Worm (Caenorhabditis elegans) whole organism, young adult: ENCODE data around the gene gphr-2.

ENCODE experiments used
- B0336.3 ChIP-seq: fragments of 200-800 bp; sonication (Bioruptor generic); IDR thresholded peaks from 2 replicates; pipeline ENCODE4 v1.3.6; 2022; ENCODE audit warnings: missing genetic modification characterization, missing compliant biosample characterization
- F22D6.2 ChIP-seq: sonication (generic microtip); optimal IDR thresholded peaks from 2 replicates; lab custom pipeline; 2016; ENCODE audit warnings: mild to moderate bottlenecking, missing genetic modification characterization, missing compliant biosample characterization
- F33H1.4 ChIP-seq: fragments of 200-800 bp; sonication (Bioruptor generic); IDR thresholded peaks from 2 replicates; pipeline ENCODE4 v1.3.6; 2022; ENCODE audit warnings: missing genetic modification reagents, missing genetic modification characterization, missing compliant biosample characterization
- ama-1 ChIP-seq, 3 experiments: fragments of 150-350 bp in 1 of 3; sonication (generic microtip) in 2 of 3; optimal IDR thresholded peaks; 2 replicates each; lab custom pipeline; 2014 to 2018; ENCODE audit warnings: missing biosample characterization in 2 of 3, missing genetic modification characterization in 2 of 3, missing genetic modification reagents in 2 of 3
- dpff-1 ChIP-seq: sonication (generic microtip); optimal IDR thresholded peaks from 2 replicates; lab custom pipeline; 2017; ENCODE audit warnings: mild to moderate bottlenecking, missing genetic modification characterization, missing compliant biosample characterization
- ets-4 ChIP-seq: fragments of 200-800 bp; sonication (Bioruptor generic); optimal IDR thresholded peaks from 2 replicates; lab custom pipeline; 2018; ENCODE audit warnings: mild to moderate bottlenecking, missing genetic modification characterization, missing compliant biosample characterization
- hrde-1 ChIP-seq: sonication (generic microtip); optimal IDR thresholded peaks from 2 replicates; lab custom pipeline; 2016; ENCODE audit warnings: missing genetic modification characterization, mild to moderate bottlenecking, missing compliant biosample characterization, moderate library complexity, missing genotype, missing genetic modification reagents, borderline replicate concordance
- let-526 ChIP-seq: fragments of 200-800 bp; sonication (Bioruptor generic); IDR thresholded peaks from 2 replicates; pipeline ENCODE4 v1.3.6; 2022; ENCODE audit warnings: missing genetic modification reagents, missing genetic modification characterization, missing compliant biosample characterization
- lin-40 ChIP-seq: sonication (generic microtip); optimal IDR thresholded peaks from 2 replicates; lab custom pipeline; 2016; ENCODE audit warnings: missing genetic modification characterization, mild to moderate bottlenecking, missing compliant biosample characterization, missing genotype, missing genetic modification reagents
- nfya-1 ChIP-seq: sonication (generic microtip); optimal IDR thresholded peaks from 2 replicates; lab custom pipeline; 2017; ENCODE audit warnings: antibody characterized with exemption, missing compliant biosample characterization, missing genetic modification characterization, borderline replicate concordance; ENCODE audit not compliant: insufficient read depth
- nhr-90 ChIP-seq: sonication (generic microtip); optimal IDR thresholded peaks from 2 replicates; lab custom pipeline; 2016; ENCODE audit warnings: missing genotype, mild to moderate bottlenecking, missing genetic modification characterization, missing compliant biosample characterization
- pha-4 ChIP-seq: fragments of 150-350 bp; sonication (generic microtip); optimal IDR thresholded peaks from 2 replicates; lab custom pipeline; 2014; ENCODE audit warnings: missing biosample characterization, missing genetic modification reagents, missing genetic modification characterization
- rec-8 ChIP-seq, 2 experiments: sonication (generic microtip); optimal IDR thresholded peaks; 2 replicates each; lab custom pipeline; 2016; ENCODE audit warnings: mild to moderate bottlenecking in 2 of 2, missing genetic modification characterization in 2 of 2, missing genetic modification reagents in 2 of 2, missing genotype in 2 of 2, missing biosample characterization in 1 of 2, missing compliant biosample characterization in 1 of 2, moderate library complexity in 1 of 2
- snpc-4 ChIP-seq, 5 experiments: fragments of 150-350 bp in 1 of 5; sonication (generic microtip) in 4 of 5; optimal IDR thresholded peaks; 2 replicates each; lab custom pipeline; 2014 to 2018; ENCODE audit warnings: missing genetic modification characterization in 5 of 5, missing biosample characterization in 3 of 5, antibody characterized with exemption in 2 of 5, mild to moderate bottlenecking in 2 of 5, missing compliant biosample characterization in 2 of 5, missing genotype in 2 of 5, moderate library complexity in 2 of 5, missing genetic modification reagents in 1 of 5

DNA sequence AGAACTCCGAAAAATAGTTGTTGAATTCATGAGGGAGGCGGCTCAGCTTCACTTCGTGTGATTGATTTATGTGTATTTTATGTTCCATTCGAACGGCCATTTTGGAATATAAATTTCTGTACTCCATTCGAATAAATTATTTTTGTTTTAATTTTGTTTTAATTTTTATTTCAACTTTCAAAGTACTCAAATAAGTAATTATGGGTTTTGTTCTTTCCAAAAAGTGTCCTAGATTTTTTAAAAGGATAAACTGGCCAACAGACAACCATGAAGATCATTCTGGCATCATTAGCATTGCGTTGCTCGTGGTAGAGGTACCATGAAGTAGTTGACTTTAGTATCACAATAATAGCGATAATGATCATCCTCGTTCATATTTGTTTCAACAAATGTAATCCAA, 19.0 kb upstream of the gphr-2 start:
- no peak for TF ChIP-seq nhr-90 (tag; lab: Kevin White, UChicago)
- TF ChIP-seq lin-40, result no peak
- TF ChIP-seq F33H1.4 (GFP tag; lab: Robert Waterston, UW), result no peak
- no peak for TF ChIP-seq ets-4
- TF ChIP-seq snpc-4 (GFP tag; optimal IDR thresholded peaks at IDR 0.05; lab: Kevin White, UChicago), result no peak
- TF ChIP-seq snpc-4 (tag; optimal IDR thresholded peaks at IDR 0.05; lab: Kevin White, UChicago), result no peak
- no peak for TF ChIP-seq hrde-1
- TF ChIP-seq dpff-1, result no peak
- no peak for TF ChIP-seq B0336.3 (GFP tag; lab: Robert Waterston, UW)
- no peak for TF ChIP-seq rec-8 (tag; optimal IDR thresholded peaks at IDR 0.05; lab: Kevin White, UChicago)
- TF ChIP-seq let-526 (GFP tag; lab: Robert Waterston, UW), result no peak
- TF ChIP-seq pha-4 (tag; lab: Kevin White, UChicago), result no peak
- TF ChIP-seq ama-1 (optimal IDR thresholded peaks at IDR 0.05; lab: Kevin White, UChicago), result no peak
- no peak for TF ChIP-seq ama-1 (GFP tag; optimal IDR thresholded peaks at IDR 0.05; lab: Kevin White, UChicago)
- no peak for TF ChIP-seq F22D6.2 (tag; lab: Kevin White, UChicago)
- TF ChIP-seq nfya-1, result no peak
